Fruit fly (Drosophila melanogaster) whole organism, wandering third instar larva: ENCODE results near the gene TTLL4A.

Source experiments
- Dfd ChIP-seq: fragments of >200 bp; optimal IDR thresholded peaks from 2 replicates; lab custom pipeline; 2017; ENCODE audit warnings: missing biosample characterization, missing genetic modification characterization
- Dif ChIP-seq: fragments of 200-275, 200-300 bp; sonication (Bioruptor generic); optimal IDR thresholded peaks from 2 replicates; lab custom pipeline; 2018; ENCODE audit warnings: missing biosample characterization, missing genetic modification characterization; ENCODE audit not compliant: partially characterized antibody
- GATAd ChIP-seq: sonication (Bioruptor generic); optimal IDR thresholded peaks from 2 replicates; lab custom pipeline; 2016; ENCODE audit warnings: missing biosample characterization, missing genetic modification characterization
- HLH106 ChIP-seq: fragments of 200-800 bp; optimal IDR thresholded peaks from 3 replicates; lab custom pipeline; 2019; ENCODE audit warnings: missing biosample characterization, mild to moderate bottlenecking, missing genetic modification characterization, moderate library complexity
- Hr78 ChIP-seq: fragments of >200 bp; optimal IDR thresholded peaks from 2 replicates; lab custom pipeline; 2017; ENCODE audit warnings: missing biosample characterization, missing genetic modification characterization
- Myc ChIP-seq: fragments of >200 bp; optimal IDR thresholded peaks from 2 replicates; lab custom pipeline; 2017
- br ChIP-seq: fragments of 200-800 bp; sonication (Bioruptor generic); optimal IDR thresholded peaks from 2 replicates; lab custom pipeline; 2016; ENCODE audit warnings: missing biosample characterization, missing genetic modification characterization
- dmrt93B ChIP-seq: fragments of 200-800 bp; sonication (Bioruptor generic); optimal IDR thresholded peaks from 2 replicates; lab custom pipeline; 2018; ENCODE audit warnings: missing biosample characterization, mild to moderate bottlenecking, missing genetic modification characterization
- dsf ChIP-seq: sonication (Bioruptor generic); optimal IDR thresholded peaks from 2 replicates; lab custom pipeline; 2016; ENCODE audit warnings: missing biosample characterization, missing genetic modification characterization, borderline replicate concordance
- fru ChIP-seq: fragments of 200-800 bp; sonication (Bioruptor generic); optimal IDR thresholded peaks from 3 replicates; lab custom pipeline; 2016; ENCODE audit warnings: missing biosample characterization, mild to moderate bottlenecking, missing genetic modification characterization
- psq ChIP-seq: fragments of 200-800 bp; sonication (Bioruptor generic); optimal IDR thresholded peaks from 3 replicates; lab custom pipeline; 2017; ENCODE audit warnings: missing biosample characterization, mild to moderate bottlenecking, missing genetic modification characterization, moderate library complexity
- rgr ChIP-seq: fragments of 200-800 bp; sonication (Bioruptor generic); optimal IDR thresholded peaks from 3 replicates; lab custom pipeline; 2016; ENCODE audit warnings: missing biosample characterization, mild to moderate bottlenecking, missing genetic modification characterization
- usp ChIP-seq: fragments of >200 bp; optimal IDR thresholded peaks from 2 replicates; lab custom pipeline; 2017; ENCODE audit warnings: missing biosample characterization, missing genetic modification characterization

DNA sequence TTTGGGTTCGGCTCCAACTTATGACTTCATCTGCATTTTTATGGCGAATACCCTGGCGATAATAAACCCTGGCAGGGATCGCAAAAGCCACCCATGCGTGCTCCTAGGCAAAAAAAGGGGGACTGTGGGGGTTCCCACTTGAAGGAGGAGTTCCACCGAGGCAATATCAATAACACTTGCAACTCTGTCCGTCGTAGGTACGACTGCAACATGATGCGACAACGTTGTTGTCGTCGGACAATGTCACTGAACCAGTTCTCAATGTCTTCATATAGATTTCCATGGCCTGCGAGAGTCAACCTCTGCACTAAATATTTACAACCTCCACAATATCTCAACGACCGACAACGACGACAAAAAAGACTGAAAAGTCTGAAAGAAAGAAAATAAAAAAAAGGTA lies 38.0 kb downstream of the TTLL4A start:
- TF ChIP-seq Myc (no peak), usp (no peak), dsf (GFP tag; lab: Kevin White, UChicago) (no peak), Dfd (no peak), GATAd (GFP tag; lab: Kevin White, UChicago) (no peak), Dif (GFP tag; lab: Kevin White, UChicago) (no peak), br (GFP tag; lab: Kevin White, UChicago) (no peak), HLH106 (tag; lab: Kevin White, UChicago) (no peak), psq (GFP tag; lab: Kevin White, UChicago) (no peak), rgr (GFP tag; lab: Kevin White, UChicago) (no peak), fru (GFP tag; lab: Kevin White, UChicago) (no peak), dmrt93B (GFP tag; lab: Kevin White, UChicago) (no peak), Hr78 (GFP tag; lab: Kevin White, UChicago) (no peak)
